Worm (Caenorhabditis elegans): ENCODE results near the gene cept-2.
"Not testable (repeated sequence)": the region's sequence is repeated elsewhere in the genome, so short reads cannot be mapped to it uniquely, and the experiment has no call there.

- not testable (repeated sequence) for TF ChIP-seq F37B4.10 (GFP tag; IDR thresholded peaks at IDR 0.05); ama-1 (optimal IDR thresholded peaks at IDR 0.05); ama-1 (GFP tag; optimal IDR thresholded peaks at IDR 0.05); hmg-20 (GFP tag; IDR thresholded peaks at IDR 0.05); ZK185.1 (tag; optimal IDR thresholded peaks at IDR 0.05; ENCODE audit: poor library complexity, severe bottlenecking); B0336.3 (GFP tag; IDR thresholded peaks at IDR 0.05); aptf-3 (GFP tag; IDR thresholded peaks at IDR 0.05); F49E8.2 (tag; optimal IDR thresholded peaks at IDR 0.05; ENCODE audit: insufficient read depth); C17E4.6 (GFP tag; IDR thresholded peaks at IDR 0.05); ceh-91 (GFP tag; IDR thresholded peaks at IDR 0.05); nhr-27 (tag; optimal IDR thresholded peaks at IDR 0.05)
These were observed 39.4 kb upstream of the cept-2 start, which contains the start of gene spig-5 for ce11 chrV:14308164-14308563.
